Fruit fly (Drosophila melanogaster): Measurements from ENCODE around the gene ema.

ema gene

DNA sequence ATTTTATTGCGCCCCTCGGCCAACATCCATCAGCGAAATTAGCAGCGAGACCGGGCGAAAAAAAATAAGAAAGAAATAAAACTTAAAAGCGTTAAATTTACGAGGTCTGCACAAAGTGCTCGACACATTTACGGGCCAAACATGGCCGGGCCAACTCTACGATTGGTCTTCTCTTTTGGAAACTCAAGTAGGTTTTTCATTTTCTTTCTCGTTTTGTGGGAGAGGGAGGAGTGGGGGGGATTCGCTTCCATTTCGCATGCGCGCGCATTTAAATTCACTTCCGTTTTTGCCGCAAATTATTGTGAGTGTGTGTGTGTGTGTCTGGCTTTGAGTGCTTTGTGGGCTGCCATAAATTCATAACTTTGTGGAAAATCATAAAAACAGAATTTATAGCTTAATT is 13.9 kb downstream of the ema start:
- no peak for TF ChIP-seq foxo (GFP tag; optimal IDR thresholded peaks at IDR 0.05)
- no peak for TF ChIP-seq Myc (optimal IDR thresholded peaks at IDR 0.05)
- no peak for TF ChIP-seq OdsH (GFP tag; optimal IDR thresholded peaks at IDR 0.05)
- no peak for TF ChIP-seq Jra (GFP tag; optimal IDR thresholded peaks at IDR 0.05)
- no peak for TF ChIP-seq GATAd (GFP tag; optimal IDR thresholded peaks at IDR 0.05)
- TF ChIP-seq Dif (GFP tag; optimal IDR thresholded peaks at IDR 0.05; ENCODE audit: partially characterized antibody) = no peak
- no peak for TF ChIP-seq lola (GFP tag; optimal IDR thresholded peaks at IDR 0.05)
- TF ChIP-seq h (GFP tag; optimal IDR thresholded peaks at IDR 0.05) = no peak
- TF ChIP-seq dsf (GFP tag; optimal IDR thresholded peaks at IDR 0.05; ENCODE audit: borderline replicate concordance) = no peak
- no peak for TF ChIP-seq Mio (GFP tag; optimal IDR thresholded peaks at IDR 0.05)
- TF ChIP-seq usp (GFP tag; optimal IDR thresholded peaks at IDR 0.05) = no peak
- TF ChIP-seq Vsx2 (GFP tag; optimal IDR thresholded peaks at IDR 0.05; ENCODE audit: partially characterized antibody) = no peak
- TF ChIP-seq rgr (GFP tag; optimal IDR thresholded peaks at IDR 0.05) = no peak
- no peak for TF ChIP-seq Abd-B (GFP tag; optimal IDR thresholded peaks at IDR 0.05)
- no peak for TF ChIP-seq Hr78 (GFP tag; optimal IDR thresholded peaks at IDR 0.05)
- TF ChIP-seq tai (GFP tag; optimal IDR thresholded peaks at IDR 0.05) = no peak
- no peak for TF ChIP-seq psq (GFP tag; optimal IDR thresholded peaks at IDR 0.05)
- no peak for TF ChIP-seq Hnf4 (GFP tag; optimal IDR thresholded peaks at IDR 0.05)
- no peak for TF ChIP-seq CG9705 (GFP tag; optimal IDR thresholded peaks at IDR 0.05)

DNA sequence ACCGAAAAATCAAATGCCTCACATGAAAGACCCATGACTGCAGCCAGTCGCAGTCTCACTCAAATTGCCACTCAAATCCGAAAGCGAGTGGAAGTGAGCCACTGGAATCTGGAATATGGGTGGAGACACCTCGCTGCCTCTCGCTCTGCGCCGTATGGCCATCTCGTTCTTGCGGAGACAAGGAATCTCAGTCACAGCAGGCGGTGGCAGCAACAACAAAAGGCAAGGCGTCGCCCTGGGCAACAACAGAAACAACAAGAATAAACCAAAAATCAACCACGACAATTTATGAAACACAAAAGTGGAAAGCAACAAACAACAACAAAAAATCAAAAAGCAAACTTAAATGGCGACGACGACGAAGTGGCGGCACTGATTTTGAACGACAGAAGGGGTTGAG is 18.1 kb downstream of the ema start:
- TF ChIP-seq CG9705 (GFP tag; optimal IDR thresholded peaks at IDR 0.05) = no peak
- TF ChIP-seq Dif (GFP tag; optimal IDR thresholded peaks at IDR 0.05; ENCODE audit: partially characterized antibody) = no peak
- TF ChIP-seq Sp1 (GFP tag; optimal IDR thresholded peaks at IDR 0.05) = peak; percentile 30
- no peak for TF ChIP-seq tai (GFP tag; optimal IDR thresholded peaks at IDR 0.05)

DNA sequence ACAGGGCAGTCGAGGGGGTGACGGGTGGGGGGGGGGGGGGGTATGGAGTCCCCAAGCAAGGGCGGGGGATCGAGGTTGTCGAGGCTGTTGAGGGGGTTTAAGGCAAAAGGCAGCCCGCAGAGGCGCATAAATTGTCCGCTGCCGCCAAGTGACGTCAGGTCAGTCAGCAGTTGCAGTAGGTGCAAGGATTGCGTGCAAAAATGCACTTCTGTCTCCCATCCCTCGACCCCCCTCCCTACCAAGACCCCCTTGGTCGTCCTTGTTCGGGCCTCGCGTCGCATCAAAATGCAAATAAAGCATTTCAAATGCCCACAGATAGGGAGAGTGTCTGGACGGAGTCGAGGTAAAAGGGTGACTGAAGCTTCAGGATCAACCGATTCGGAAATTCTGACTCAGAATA is 25.0 kb downstream of the ema start:
- TF ChIP-seq dl (GFP tag; optimal IDR thresholded peaks at IDR 0.05; ENCODE audit: insufficient read depth in 1 of 2, partially characterized antibody in 2 of 2) = no peak
- TF ChIP-seq Dfd (GFP tag; optimal IDR thresholded peaks at IDR 0.05) = peak; percentile 19

DNA sequence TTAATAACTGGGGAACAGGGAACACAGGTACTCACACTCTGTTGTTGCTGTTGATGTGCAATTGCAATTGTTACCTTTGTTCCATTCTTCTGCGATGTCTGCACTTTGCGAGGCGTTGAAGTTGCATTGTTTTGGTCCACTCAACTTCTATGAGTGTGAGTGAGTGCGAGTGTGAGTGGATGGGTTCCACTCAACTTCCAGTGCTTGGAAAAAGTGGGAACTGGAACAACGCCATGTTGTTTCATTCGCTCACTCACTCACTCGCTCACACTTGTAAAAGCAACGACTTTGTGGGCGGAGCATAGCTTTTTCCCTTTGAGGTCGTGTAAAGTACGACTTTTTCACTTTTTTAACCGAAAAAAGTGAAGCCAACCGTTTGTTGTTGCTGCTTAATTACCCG is 27.7 kb downstream of the ema start:
- TF ChIP-seq Abd-B (GFP tag; optimal IDR thresholded peaks at IDR 0.05) (no peak), Rel (GFP tag; optimal IDR thresholded peaks at IDR 0.05) (no peak), Rel (tag; optimal IDR thresholded peaks at IDR 0.05) (no peak), Myc (optimal IDR thresholded peaks at IDR 0.05) (no peak), woc (GFP tag; optimal IDR thresholded peaks at IDR 0.05) (no peak), h (GFP tag; optimal IDR thresholded peaks at IDR 0.05) (no peak), dl (GFP tag; optimal IDR thresholded peaks at IDR 0.05; ENCODE audit: insufficient read depth in 1 of 2, partially characterized antibody in 2 of 2) (no peak), ey (GFP tag; optimal IDR thresholded peaks at IDR 0.05) (no peak), Hnf4 (GFP tag; optimal IDR thresholded peaks at IDR 0.05) (no peak), pan (optimal IDR thresholded peaks at IDR 0.05) (no peak), br (GFP tag; optimal IDR thresholded peaks at IDR 0.05) (no peak), N (GFP tag; optimal IDR thresholded peaks at IDR 0.05) (no peak), GATAd (GFP tag; optimal IDR thresholded peaks at IDR 0.05) (no peak), jim (GFP tag; optimal IDR thresholded peaks at IDR 0.05) (no peak), Vsx2 (GFP tag; optimal IDR thresholded peaks at IDR 0.05; ENCODE audit: partially characterized antibody) (no peak)

DNA sequence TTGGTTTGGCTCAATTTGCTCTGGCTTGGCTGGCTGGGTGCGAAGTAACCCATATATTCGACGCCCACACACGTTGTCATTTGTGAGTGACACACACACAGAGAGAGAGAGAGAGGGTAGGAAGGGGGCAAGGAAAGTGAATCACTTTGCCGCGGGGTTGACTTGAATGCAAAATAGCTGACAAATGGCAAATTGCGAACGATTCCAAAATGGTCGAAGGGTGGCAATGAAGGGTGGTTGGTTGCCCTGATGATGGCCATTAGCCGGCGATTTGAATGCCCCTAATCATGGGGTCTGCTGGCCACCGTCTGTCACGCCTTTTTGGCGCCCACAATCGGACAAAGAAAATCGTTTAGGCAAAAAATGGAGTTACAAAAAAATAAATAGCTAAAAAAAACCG is 30.8 kb downstream of the ema start:
- TF ChIP-seq Rel (GFP tag; optimal IDR thresholded peaks at IDR 0.05) = no peak
- no peak for TF ChIP-seq Rel (tag; optimal IDR thresholded peaks at IDR 0.05)
- no peak for TF ChIP-seq N (GFP tag; optimal IDR thresholded peaks at IDR 0.05)
- TF ChIP-seq GATAd (GFP tag; optimal IDR thresholded peaks at IDR 0.05) = no peak
- no peak for TF ChIP-seq Sp1 (GFP tag; optimal IDR thresholded peaks at IDR 0.05)
- no peak for TF ChIP-seq jim (GFP tag; optimal IDR thresholded peaks at IDR 0.05)
- TF ChIP-seq Dfd (GFP tag; optimal IDR thresholded peaks at IDR 0.05) = no peak
- no peak for TF ChIP-seq Vsx2 (GFP tag; optimal IDR thresholded peaks at IDR 0.05; ENCODE audit: partially characterized antibody)
- no peak for TF ChIP-seq Hr83 (GFP tag; optimal IDR thresholded peaks at IDR 0.05; ENCODE audit: poor library complexity, severe bottlenecking)
- TF ChIP-seq h (GFP tag; optimal IDR thresholded peaks at IDR 0.05) = no peak
- no peak for TF ChIP-seq Hnf4 (GFP tag; optimal IDR thresholded peaks at IDR 0.05)
- TF ChIP-seq dsf (GFP tag; optimal IDR thresholded peaks at IDR 0.05; ENCODE audit: borderline replicate concordance) = no peak
- TF ChIP-seq sv (GFP tag; optimal IDR thresholded peaks at IDR 0.05) = no peak
- TF ChIP-seq lola (GFP tag; optimal IDR thresholded peaks at IDR 0.05) = no peak
- TF ChIP-seq br (GFP tag; optimal IDR thresholded peaks at IDR 0.05) = no peak

All from whole organism, wandering third instar larva.